Worm (Caenorhabditis elegans): Measurements from ENCODE around the gene mxl-3.

DNA sequence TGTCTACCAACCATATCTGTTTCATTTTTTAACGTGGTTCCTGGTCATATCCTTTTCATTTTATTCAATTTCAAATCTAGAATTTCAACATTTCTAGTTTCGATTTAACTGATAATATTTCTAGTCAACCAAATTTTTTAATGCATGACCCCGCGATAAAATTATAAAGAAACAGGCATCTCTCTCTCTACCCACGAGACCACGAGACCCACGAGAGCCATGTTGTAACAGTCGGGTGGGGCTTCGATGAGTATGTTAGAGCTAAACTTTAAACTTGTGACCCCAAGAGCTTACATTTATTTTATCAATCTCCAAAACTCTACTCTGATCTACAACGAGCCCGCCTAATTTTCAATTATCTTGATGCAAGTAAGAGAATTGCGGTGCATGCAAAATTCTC, 32.3 kb downstream of the mxl-3 start:
- TF ChIP-seq nhr-237 (tag; optimal IDR thresholded peaks at IDR 0.05), result no peak
- TF ChIP-seq snpc-4 (tag; optimal IDR thresholded peaks at IDR 0.05), result no peak
- TF ChIP-seq elt-3 (tag; optimal IDR thresholded peaks at IDR 0.05), result no peak
- TF ChIP-seq nhr-12 (tag; optimal IDR thresholded peaks at IDR 0.05), result no peak
- no peak for TF ChIP-seq mab-5 (tag; optimal IDR thresholded peaks at IDR 0.05)
- no peak for TF ChIP-seq ztf-11 (tag; optimal IDR thresholded peaks at IDR 0.05)
- TF ChIP-seq bed-3 (GFP tag; optimal IDR thresholded peaks at IDR 0.05), result no peak
- TF ChIP-seq zip-8 (tag; optimal IDR thresholded peaks at IDR 0.05), result no peak
- TF ChIP-seq unc-62 (GFP tag; optimal IDR thresholded peaks at IDR 0.05), result no peak
- TF ChIP-seq nhr-28 (tag; optimal IDR thresholded peaks at IDR 0.05), result no peak
